Worm (Caenorhabditis elegans) whole organism, young adult: ENCODE measurements around the gene ech-3.
A peak's percentile ranks its signal among the peaks of the same experiment; 100 is the strongest.

Experiments
- D2030.7 ChIP-seq: fragments of 200-800 bp; sonication (Bioruptor generic); IDR thresholded peaks from 2 replicates; pipeline ENCODE4 v1.3.6; 2022; ENCODE audit warnings: missing genetic modification reagents, missing genetic modification characterization, missing compliant biosample characterization
- F10E7.11 ChIP-seq: sonication (generic microtip); optimal IDR thresholded peaks from 2 replicates; lab custom pipeline; 2017; ENCODE audit warnings: mild to moderate bottlenecking, missing genetic modification characterization, moderate library complexity, missing compliant biosample characterization
- F33H1.4 ChIP-seq: fragments of 200-800 bp; sonication (Bioruptor generic); IDR thresholded peaks from 2 replicates; pipeline ENCODE4 v1.3.6; 2022; ENCODE audit warnings: missing genetic modification reagents, missing genetic modification characterization, missing compliant biosample characterization
- F39B2.1 ChIP-seq: fragments of 200-800 bp; sonication (Bioruptor generic); IDR thresholded peaks from 2 replicates; pipeline ENCODE4 v1.3.6; 2022; ENCODE audit warnings: missing genetic modification reagents, missing genetic modification characterization, missing compliant biosample characterization
- K12H6.12 ChIP-seq: fragments of 200-800 bp; sonication (Bioruptor generic); optimal IDR thresholded peaks from 2 replicates; lab custom pipeline; 2018; ENCODE audit warnings: mild to moderate bottlenecking, missing genetic modification characterization, missing compliant biosample characterization
- Y53F4B.3 ChIP-seq: fragments of 200-800 bp; sonication (Bioruptor generic); IDR thresholded peaks from 2 replicates; pipeline ENCODE4 v1.3.6; 2022; ENCODE audit warnings: missing genetic modification reagents, missing genetic modification characterization, missing compliant biosample characterization
- akir-1 ChIP-seq: fragments of 200-800 bp; sonication (Bioruptor generic); optimal IDR thresholded peaks from 2 replicates; lab custom pipeline; 2018; ENCODE audit warnings: mild to moderate bottlenecking, missing genetic modification characterization, moderate library complexity, missing compliant biosample characterization
- attf-5 ChIP-seq: fragments of 200-800 bp; sonication (Bioruptor generic); optimal IDR thresholded peaks from 2 replicates; lab custom pipeline; 2018; ENCODE audit warnings: mild to moderate bottlenecking, missing genetic modification characterization, missing compliant biosample characterization
- attf-6 ChIP-seq: fragments of 200-800 bp; sonication (Bioruptor generic); IDR thresholded peaks from 2 replicates; pipeline ENCODE4 v1.3.6; 2022; ENCODE audit warnings: missing genetic modification reagents, missing genetic modification characterization, missing compliant biosample characterization
- cebp-1 ChIP-seq, 2 experiments: fragments of 200-800 bp in 1 of 2; sonication (Bioruptor generic) in 1 of 2; sonication (generic microtip) in 1 of 2; IDR thresholded peaks in 1 of 2; optimal IDR thresholded peaks in 1 of 2; 2 replicates each; pipeline versions ENCODE4 v1.3.6 to Lab custom; 2017 to 2022; ENCODE audit warnings: missing compliant biosample characterization in 2 of 2, missing genetic modification characterization in 2 of 2, mild to moderate bottlenecking in 1 of 2, missing genetic modification reagents in 1 of 2, moderate library complexity in 1 of 2
- dox-1 ChIP-seq: fragments of 200-800 bp; sonication (Bioruptor generic); IDR thresholded peaks from 2 replicates; pipeline ENCODE4 v1.3.6; 2022; ENCODE audit warnings: missing genetic modification reagents, missing genetic modification characterization, missing compliant biosample characterization
- him-1 ChIP-seq: sonication (generic microtip); optimal IDR thresholded peaks from 2 replicates; lab custom pipeline; 2016; ENCODE audit warnings: missing genotype, missing genetic modification reagents, missing genetic modification characterization, missing compliant biosample characterization
- hmg-1.2 ChIP-seq: fragments of 200-800 bp; sonication (Bioruptor generic); IDR thresholded peaks from 2 replicates; pipeline ENCODE4 v1.3.6; 2022; ENCODE audit warnings: missing genetic modification reagents, missing genetic modification characterization, missing compliant biosample characterization
- hsf-1 ChIP-seq: fragments of 200-800 bp; sonication (Bioruptor generic); IDR thresholded peaks from 2 replicates; pipeline ENCODE4 v1.3.6; 2022; ENCODE audit warnings: missing genetic modification reagents, missing genetic modification characterization, missing compliant biosample characterization
- let-607 ChIP-seq, 2 experiments: fragments of 200-800 bp in 1 of 2; sonication (Bioruptor generic) in 1 of 2; sonication (generic microtip) in 1 of 2; optimal IDR thresholded peaks; 2 replicates each; lab custom pipeline; 2016 to 2018; ENCODE audit warnings: mild to moderate bottlenecking in 2 of 2, missing compliant biosample characterization in 2 of 2, missing genetic modification characterization in 2 of 2, moderate library complexity in 2 of 2, missing genotype in 1 of 2
- lin-26 ChIP-seq: fragments of 200-800 bp; sonication (Bioruptor generic); IDR thresholded peaks from 2 replicates; pipeline ENCODE4 v1.3.6; 2022; ENCODE audit warnings: missing genetic modification reagents, missing genetic modification characterization, missing compliant biosample characterization
- lsl-1 ChIP-seq: fragments of 200-800 bp; sonication (Bioruptor generic); optimal IDR thresholded peaks from 2 replicates; lab custom pipeline; 2018; ENCODE audit warnings: mild to moderate bottlenecking, missing genetic modification characterization, moderate library complexity, missing compliant biosample characterization
- madf-6 ChIP-seq: fragments of 200-800 bp; sonication (Bioruptor generic); IDR thresholded peaks from 2 replicates; pipeline ENCODE4 v1.3.6; 2022; ENCODE audit warnings: missing genetic modification reagents, missing genetic modification characterization, missing compliant biosample characterization
- mcd-1 ChIP-seq: fragments of 200-800 bp; sonication (Bioruptor generic); IDR thresholded peaks from 2 replicates; pipeline ENCODE4 v1.3.6; 2022; ENCODE audit warnings: missing genetic modification reagents, missing genetic modification characterization, missing compliant biosample characterization
- nfyb-1 ChIP-seq: fragments of 200-800 bp; sonication (Bioruptor generic); IDR thresholded peaks from 2 replicates; pipeline ENCODE4 v1.3.6; 2022; ENCODE audit warnings: missing genetic modification reagents, missing genetic modification characterization, missing compliant biosample characterization
- nhr-120 ChIP-seq: fragments of 200-800 bp; sonication (Bioruptor generic); IDR thresholded peaks from 2 replicates; pipeline ENCODE4 v1.3.6; 2022; ENCODE audit warnings: missing genetic modification characterization, missing compliant biosample characterization
- nhr-80 ChIP-seq: sonication (generic microtip); optimal IDR thresholded peaks from 2 replicates; lab custom pipeline; 2016; ENCODE audit warnings: missing genetic modification characterization, missing compliant biosample characterization
- pbrm-1 ChIP-seq: fragments of 200-800 bp; sonication (Bioruptor generic); IDR thresholded peaks from 2 replicates; pipeline ENCODE4 v1.3.6; 2022; ENCODE audit warnings: missing genetic modification reagents, missing genetic modification characterization, missing compliant biosample characterization
- snpc-1.1 ChIP-seq: sonication (generic microtip); optimal IDR thresholded peaks from 2 replicates; lab custom pipeline; 2017; ENCODE audit warnings: missing genetic modification characterization, mild to moderate bottlenecking, missing compliant biosample characterization, antibody characterized with exemption, moderate library complexity, missing genotype, missing genetic modification reagents; ENCODE audit not compliant: insufficient read depth
- snpc-4 ChIP-seq, 5 experiments: fragments of 150-350 bp in 1 of 5; sonication (generic microtip) in 4 of 5; optimal IDR thresholded peaks; 2 replicates each; lab custom pipeline; 2014 to 2018; ENCODE audit warnings: missing genetic modification characterization in 5 of 5, missing biosample characterization in 3 of 5, antibody characterized with exemption in 2 of 5, mild to moderate bottlenecking in 2 of 5, missing compliant biosample characterization in 2 of 5, missing genotype in 2 of 5, moderate library complexity in 2 of 5, missing genetic modification reagents in 1 of 5
- somi-1 ChIP-seq: fragments of 200-800 bp; sonication (Bioruptor generic); optimal IDR thresholded peaks from 2 replicates; lab custom pipeline; 2018; ENCODE audit warnings: mild to moderate bottlenecking, missing genetic modification characterization, missing compliant biosample characterization
- xnd-1 ChIP-seq: sonication (generic microtip); optimal IDR thresholded peaks from 2 replicates; lab custom pipeline; 2016; ENCODE audit warnings: missing genotype, missing genetic modification reagents, missing genetic modification characterization, missing compliant biosample characterization
- ztf-18 ChIP-seq: sonication (generic microtip); optimal IDR thresholded peaks from 2 replicates; lab custom pipeline; 2016; ENCODE audit warnings: missing genotype, mild to moderate bottlenecking, missing genetic modification characterization, missing compliant biosample characterization

The ech-3 gene

DNA sequence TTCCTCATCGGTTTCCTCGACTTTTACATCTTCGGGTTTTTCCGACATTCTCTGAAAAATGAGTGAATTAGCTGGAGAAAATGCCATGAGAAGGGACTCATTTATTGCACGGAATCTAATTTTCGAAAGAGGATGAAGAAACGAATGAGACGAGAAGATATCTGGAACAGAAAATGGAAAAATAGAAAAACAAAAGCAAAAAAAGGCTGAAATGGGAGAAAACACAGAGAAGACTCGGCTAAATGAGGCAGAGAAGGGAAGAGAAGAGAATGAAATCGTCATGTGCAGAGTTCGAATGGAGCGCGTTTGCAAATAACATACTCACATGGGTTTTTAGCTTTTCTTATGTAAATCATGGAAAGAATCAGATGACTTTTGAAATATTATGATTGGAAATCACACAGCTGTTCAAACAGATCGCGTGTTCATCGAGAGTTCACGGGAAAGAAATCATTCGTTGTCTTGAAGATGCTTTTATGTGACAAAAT lies 8.1 kb upstream of the ech-3 start, which contains the start of gene Y97E10AR.6:
Gene Y97E10AR.6, minus strand, starts transcription at position 51 of the 488 bp plus-strand sequence.
- TF ChIP-seq hmg-1.2 (GFP tag; lab: Robert Waterston, UW) (no peak), mcd-1 (peak; percentile 61), snpc-4 (GFP tag; optimal IDR thresholded peaks at IDR 0.05; lab: Kevin White, UChicago) (no peak), snpc-4 (tag; optimal IDR thresholded peaks at IDR 0.05; lab: Kevin White, UChicago) (peak in 1 of 4 experiments; percentile 39), nhr-80 (tag; lab: Kevin White, UChicago) (peak; percentile 38), somi-1 (GFP tag; lab: Kevin White, UChicago) (no peak), attf-5 (GFP tag; lab: Kevin White, UChicago) (peak; percentile 34), cebp-1 (GFP tag; IDR thresholded peaks at IDR 0.05; lab: Robert Waterston, UW) (no peak), cebp-1 (tag; optimal IDR thresholded peaks at IDR 0.05; lab: Kevin White, UChicago) (peak; percentile 9), hsf-1 (no peak)
- TF ChIP-seq, all 124 proteins: peak for 5

DNA sequence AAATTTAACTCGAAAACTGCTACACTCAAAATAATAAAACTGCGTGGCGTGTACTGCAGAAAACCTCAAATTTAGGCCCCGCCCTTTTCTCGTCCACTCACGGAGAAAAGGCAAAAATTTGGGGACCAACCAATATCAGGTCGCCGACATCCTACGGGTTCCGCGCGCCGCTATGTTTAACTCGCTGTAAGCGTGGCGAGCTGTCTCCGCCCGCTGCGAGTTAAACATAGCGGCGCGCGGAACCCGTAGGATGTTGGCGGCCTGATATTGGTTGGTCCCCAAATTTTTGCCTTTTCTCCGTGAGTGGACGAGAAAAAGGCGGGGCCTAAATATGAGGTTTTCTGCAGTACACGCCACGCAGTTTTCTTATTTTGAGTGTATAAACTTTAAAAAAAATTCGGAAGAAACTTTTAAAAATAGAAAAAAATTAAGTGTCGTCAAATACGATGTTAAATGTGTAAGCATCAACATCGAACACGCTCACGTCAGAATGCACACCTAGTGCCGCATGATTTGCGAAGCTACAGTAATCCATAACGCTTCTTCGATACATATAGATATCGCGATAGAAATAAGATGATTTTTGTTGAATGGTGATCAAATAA lies 7.2 kb upstream of the ech-3 start:
- peak; percentile 85 for TF ChIP-seq snpc-1.1 (tag; lab: Kevin White, UChicago)
- peak; percentile 40; the same call in 1 of the 2 replicates for TF ChIP-seq hsf-1
- TF ChIP-seq lin-26 (GFP tag; lab: Robert Waterston, UW) = 0 out of 2 replicates have a peak, but pooled peaks have one; percentile 26
- TF ChIP-seq lsl-1 = peak; percentile 35
- TF ChIP-seq pbrm-1 (GFP tag; lab: Robert Waterston, UW) = peak; percentile 63
- peak; percentile 3 for TF ChIP-seq xnd-1 (tag; lab: Kevin White, UChicago)
- peak; percentile 47; the same call in 1 of the 2 replicates for TF ChIP-seq attf-6 (GFP tag; lab: Robert Waterston, UW)
- TF ChIP-seq snpc-4 (GFP tag; optimal IDR thresholded peaks at IDR 0.05; lab: Kevin White, UChicago) = peak; percentile 74
- peak in 3 of 4 experiments; percentile 90 to 97 (median 95) for TF ChIP-seq snpc-4 (tag; optimal IDR thresholded peaks at IDR 0.05; lab: Kevin White, UChicago)
- TF ChIP-seq hmg-1.2 (GFP tag; lab: Robert Waterston, UW) = peak; percentile 82
- peak; percentile 8; the same call in 1 of the 2 replicates for TF ChIP-seq madf-6

DNA sequence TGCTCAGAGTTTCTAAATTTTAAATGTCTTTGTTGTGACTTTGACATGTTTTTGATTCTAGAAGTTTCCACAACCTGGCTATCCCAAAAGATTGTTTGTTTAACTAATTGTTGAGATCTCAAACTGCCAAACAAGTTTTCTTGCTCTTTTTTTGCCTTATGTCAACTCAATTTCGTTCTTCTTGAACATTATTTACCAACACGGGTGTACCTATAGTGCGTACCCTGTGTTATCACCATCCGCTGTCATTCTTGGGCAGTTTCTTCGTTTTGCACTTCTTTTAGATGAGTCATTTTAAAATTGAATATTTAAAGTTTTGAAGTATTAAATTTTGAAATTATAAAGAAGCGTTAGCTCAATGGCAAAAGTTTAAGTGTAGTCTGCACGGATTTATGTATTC lies 5.1 kb upstream of the ech-3 start, which contains the start of gene sptl-2:
Gene sptl-2, plus strand, starts transcription at position 280 of the 400 bp plus-strand sequence.
- no peak for TF ChIP-seq lin-26 (GFP tag; lab: Robert Waterston, UW)
- peak; percentile 31 for TF ChIP-seq nhr-80 (tag; lab: Kevin White, UChicago)

DNA sequence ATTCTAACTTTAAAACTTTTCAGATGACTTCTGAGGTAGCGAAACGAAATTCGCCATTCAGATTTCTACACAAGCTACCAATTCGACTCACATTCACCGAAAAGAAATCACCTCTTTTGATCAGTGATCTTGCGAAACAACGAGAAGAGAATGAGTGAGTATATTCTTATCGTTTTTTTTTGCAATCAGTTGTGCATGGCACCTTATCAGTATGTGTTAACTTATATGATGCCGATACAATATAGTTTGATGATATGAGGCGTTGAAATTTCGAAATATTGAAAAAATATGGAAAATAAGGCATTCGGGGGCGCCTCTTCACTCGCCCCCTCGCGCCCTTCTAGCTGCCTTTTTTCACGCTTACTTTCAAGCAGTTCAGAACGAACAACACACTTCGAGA lies 4.1 kb upstream of the ech-3 start:
- TF ChIP-seq dox-1 (GFP tag; lab: Robert Waterston, UW) = 0 out of 2 replicates have a peak, but pooled peaks have one; percentile 19
- TF ChIP-seq K12H6.12 (tag; lab: Kevin White, UChicago) = no peak
- TF ChIP-seq nhr-80 (tag; lab: Kevin White, UChicago) = peak; percentile 84
- peak; percentile 56; the same call in 1 of the 2 replicates for TF ChIP-seq cebp-1 (GFP tag; IDR thresholded peaks at IDR 0.05; lab: Robert Waterston, UW)
- TF ChIP-seq cebp-1 (tag; optimal IDR thresholded peaks at IDR 0.05; lab: Kevin White, UChicago) = peak; percentile 72
- no peak for TF ChIP-seq lin-26 (GFP tag; lab: Robert Waterston, UW)
- TF ChIP-seq let-607 (tag; optimal IDR thresholded peaks at IDR 0.05; lab: Kevin White, UChicago) = no peak

DNA sequence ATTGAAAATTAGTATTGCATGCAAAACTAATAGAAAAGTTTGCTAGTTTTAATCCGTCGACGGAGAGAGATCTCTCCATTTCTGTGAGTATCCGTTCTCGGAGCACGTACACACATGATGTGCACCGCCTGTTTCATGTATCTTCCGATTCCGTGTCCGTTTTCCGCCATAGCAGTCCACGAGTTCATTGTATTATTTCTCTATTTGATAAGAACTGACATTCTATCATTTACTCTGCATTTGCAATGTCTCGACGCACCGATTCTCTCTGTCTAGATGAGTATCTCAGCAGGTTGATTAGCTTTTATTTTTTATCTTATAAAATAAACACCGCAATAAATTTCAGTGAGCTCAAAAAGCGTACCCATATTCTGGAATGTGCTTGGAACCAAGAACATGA lies 3.1 kb upstream of the ech-3 start:
- no peak for TF ChIP-seq Y53F4B.3 (GFP tag; lab: Robert Waterston, UW)
- no peak for TF ChIP-seq F33H1.4 (GFP tag; lab: Robert Waterston, UW)
- no peak for TF ChIP-seq akir-1 (GFP tag; lab: Kevin White, UChicago)
- TF ChIP-seq F39B2.1 (GFP tag; lab: Robert Waterston, UW) = no peak
- peak; percentile 57 for TF ChIP-seq nhr-80 (tag; lab: Kevin White, UChicago)

DNA sequence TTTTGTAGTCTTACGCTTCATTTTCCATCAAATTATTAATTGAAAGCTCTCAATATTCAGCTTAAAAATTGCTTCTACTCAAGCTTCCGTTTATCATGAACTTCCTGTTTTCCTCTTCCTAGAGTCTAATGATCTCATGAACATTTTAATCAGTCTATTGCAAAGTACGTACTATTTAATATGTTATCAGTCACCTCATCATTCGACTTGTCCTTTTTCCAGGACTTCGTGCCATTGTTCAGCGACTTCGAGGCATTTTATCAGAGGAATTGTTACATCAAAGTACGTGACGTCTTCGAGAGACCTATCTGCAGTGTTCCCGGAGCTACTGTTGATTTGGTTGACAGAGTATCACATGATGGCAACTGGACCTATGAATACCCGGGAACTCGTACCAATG lies 2.2 kb upstream of the ech-3 start:
- TF ChIP-seq mcd-1 (no peak), nhr-120 (no peak), him-1 (no peak), F10E7.11 (tag; lab: Kevin White, UChicago) (no peak), ztf-18 (tag; lab: Kevin White, UChicago) (no peak), nfyb-1 (no peak), attf-6 (GFP tag; lab: Robert Waterston, UW) (no peak), nhr-80 (tag; lab: Kevin White, UChicago) (peak; percentile 60), D2030.7 (GFP tag; lab: Robert Waterston, UW) (no peak)
- TF ChIP-seq, all 124 proteins: peak for 1
